Worm (Caenorhabditis elegans): ENCODE data around the gene par-3.
A peak's percentile ranks its signal among the peaks of the same experiment; 100 is the strongest.

par-3 gene

DNA sequence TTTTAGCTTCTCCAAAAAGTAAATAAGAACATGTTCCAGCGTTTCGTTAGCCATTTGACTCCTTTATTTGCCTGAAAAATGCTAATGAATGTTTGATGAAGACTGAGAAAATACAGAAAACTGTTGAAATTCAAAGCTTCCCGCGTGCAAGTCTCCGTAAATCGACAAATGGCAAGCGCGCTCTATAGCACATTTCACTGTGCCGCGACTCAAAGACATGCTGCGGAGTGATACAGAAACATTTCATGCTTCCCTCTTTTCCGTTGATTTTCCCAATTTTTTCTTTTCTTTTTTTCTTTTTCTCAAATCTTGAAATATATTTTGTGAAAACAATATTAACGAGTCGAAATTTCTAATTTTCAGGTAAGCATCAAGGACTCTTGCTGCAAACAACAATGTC, 14.9 kb downstream of the par-3 start, which contains the start of the genes ska-3 and rps-12 (continued):
- TF ChIP-seq xbp-1 (tag; optimal IDR thresholded peaks at IDR 0.05) (peak; percentile 99), tlp-1 (tag; optimal IDR thresholded peaks at IDR 0.05) (no peak), isw-1 (GFP tag; IDR thresholded peaks at IDR 0.05) (peak; percentile 99), elt-3 (tag; optimal IDR thresholded peaks at IDR 0.05) (peak; percentile 96 to 100 (median 99)), nhr-84 (tag; optimal IDR thresholded peaks at IDR 0.05) (no peak), nhr-237 (tag; optimal IDR thresholded peaks at IDR 0.05) (peak; percentile 98), nhr-71 (tag; optimal IDR thresholded peaks at IDR 0.05) (peak; percentile 99), Y116A8C.19 (tag; optimal IDR thresholded peaks at IDR 0.05; ENCODE audit: borderline replicate concordance) (peak; percentile 14), efl-1 (optimal IDR thresholded peaks at IDR 0.05) (peak; percentile 98 to 99), efl-1 (GFP tag; optimal IDR thresholded peaks at IDR 0.05 in 1 of 2) (peak; percentile 95 to 100), nhr-28 (tag; optimal IDR thresholded peaks at IDR 0.05) (peak; percentile 19), lin-13 (GFP tag; optimal IDR thresholded peaks at IDR 0.05) (peak; percentile 99), egl-27 (tag; optimal IDR thresholded peaks at IDR 0.05) (peak; percentile 90 to 92), ztf-4 (tag; optimal IDR thresholded peaks at IDR 0.05) (peak; percentile 98), C34B4.2 (tag; optimal IDR thresholded peaks at IDR 0.05) (peak; percentile 88), sox-4 (tag; optimal IDR thresholded peaks at IDR 0.05) (peak; percentile 89), irx-1 (tag; optimal IDR thresholded peaks at IDR 0.05) (peak; percentile 96), C04F5.9 (tag; optimal IDR thresholded peaks at IDR 0.05) (peak; percentile 96), lin-35 (GFP tag; optimal IDR thresholded peaks at IDR 0.05) (peak; percentile 98 to 100), hlh-4 (tag; optimal IDR thresholded peaks at IDR 0.05) (no peak), nhr-11 (tag; optimal IDR thresholded peaks at IDR 0.05) (peak; percentile 96), vab-15 (tag; optimal IDR thresholded peaks at IDR 0.05) (peak; percentile 96), lir-3 (tag; optimal IDR thresholded peaks at IDR 0.05; ENCODE audit: poor library complexity) (peak; percentile 93), sup-37 (GFP tag; optimal IDR thresholded peaks at IDR 0.05) (peak; percentile 93), pqm-1 (tag; optimal IDR thresholded peaks at IDR 0.05) (no peak), dsc-1 (tag; optimal IDR thresholded peaks at IDR 0.05) (peak; percentile 99), jun-1 (tag; optimal IDR thresholded peaks at IDR 0.05) (peak; percentile 98), nhr-90 (tag; optimal IDR thresholded peaks at IDR 0.05; ENCODE audit: poor library complexity) (peak; percentile 99), nhr-20 (tag; optimal IDR thresholded peaks at IDR 0.05) (peak; percentile 99), blmp-1 (tag; optimal IDR thresholded peaks at IDR 0.05) (peak; percentile 92), lin-39 (tag; optimal IDR thresholded peaks at IDR 0.05) (peak; percentile 97), alr-1 (tag; optimal IDR thresholded peaks at IDR 0.05; ENCODE audit: borderline replicate concordance) (no peak), hlh-17 (GFP tag; optimal IDR thresholded peaks at IDR 0.05; ENCODE audit: borderline replicate concordance) (no peak), C16A3.4 (tag; optimal IDR thresholded peaks at IDR 0.05) (peak; percentile 100), ces-1 (GFP tag; optimal IDR thresholded peaks at IDR 0.05) (no peak), unc-62 (GFP tag; optimal IDR thresholded peaks at IDR 0.05) (peak; percentile 79), ceh-88 (GFP tag; IDR thresholded peaks at IDR 0.05) (peak; percentile 95), aly-2 (tag; optimal IDR thresholded peaks at IDR 0.05) (peak; percentile 98), mep-1 (tag; optimal IDR thresholded peaks at IDR 0.05) (peak; percentile 100), unc-98 (GFP tag; IDR thresholded peaks at IDR 0.05) (peak; percentile 86), lin-14 (GFP tag; optimal IDR thresholded peaks at IDR 0.05) (peak; percentile 98), swsn-7 (tag; optimal IDR thresholded peaks at IDR 0.05) (peak; percentile 99), fkh-8 (tag; optimal IDR thresholded peaks at IDR 0.05) (peak; percentile 99), ceh-8 (GFP tag; optimal IDR thresholded peaks at IDR 0.05) (peak; percentile 97), nhr-77 (tag; optimal IDR thresholded peaks at IDR 0.05) (peak; percentile 99), zag-1 (tag; optimal IDR thresholded peaks at IDR 0.05) (peak; percentile 90), ceh-63 (GFP tag; optimal IDR thresholded peaks at IDR 0.05) (peak; percentile 83)
